Worm (Caenorhabditis elegans) whole organism, L4/young adult: ENCODE results near the gene Y55F3AR.2.

Experiments
- W03F9.2 ChIP-seq: fragments of 150-350 bp; optimal IDR thresholded peaks from 2 replicates; lab custom pipeline; 2014; ENCODE audit warnings: missing biosample characterization, missing genetic modification characterization
- dao-5 ChIP-seq: sonication (generic microtip); optimal IDR thresholded peaks from 2 replicates; lab custom pipeline; 2016; ENCODE audit warnings: missing genotype, missing genetic modification characterization, moderate library complexity, missing compliant biosample characterization
- him-1 ChIP-seq: sonication (generic microtip); optimal IDR thresholded peaks from 2 replicates; lab custom pipeline; 2016; ENCODE audit warnings: missing genotype, missing genetic modification reagents, missing genetic modification characterization, missing compliant biosample characterization

DNA sequence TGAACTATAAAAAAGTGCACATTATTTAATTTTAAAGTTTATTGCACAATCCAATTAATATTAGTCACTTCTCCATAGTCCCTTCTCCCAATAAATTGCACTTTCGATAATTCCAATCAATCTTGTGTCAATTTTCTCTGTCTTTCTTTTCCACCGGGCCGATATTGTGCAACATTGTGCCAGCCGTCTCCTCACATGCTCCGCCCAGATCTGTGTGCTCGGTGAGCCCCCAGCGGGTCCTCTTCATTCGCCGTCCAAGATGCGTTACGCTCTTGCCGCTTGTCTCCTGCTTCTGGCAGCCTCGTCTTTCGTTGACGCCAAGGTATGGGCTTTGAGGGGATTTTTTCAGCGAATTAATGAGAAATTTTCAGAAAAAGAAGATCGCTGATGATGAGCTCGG, 12.8 kb downstream of the Y55F3AR.2 start, which contains the start of gene ost-1:
- TF ChIP-seq him-1 (tag; lab: Kevin White, UChicago): no peak
- TF ChIP-seq W03F9.2 (tag; lab: Kevin White, UChicago): no peak
- no peak for TF ChIP-seq dao-5 (tag; lab: Kevin White, UChicago)
